Worm (Caenorhabditis elegans) whole organism, late embryonic: ENCODE measurements around the gene cpin-1.

Experiments used
- F13H6.1 ChIP-seq: sonication (generic microtip); optimal IDR thresholded peaks from 2 replicates; lab custom pipeline; 2016; ENCODE audit warnings: missing genetic modification characterization, missing compliant biosample characterization
- K02D7.2 ChIP-seq: sonication (generic microtip); optimal IDR thresholded peaks from 2 replicates; lab custom pipeline; 2017; ENCODE audit warnings: mild to moderate bottlenecking, missing genetic modification characterization, missing compliant biosample characterization
- K09A11.1 ChIP-seq: sonication (generic microtip); optimal IDR thresholded peaks from 2 replicates; lab custom pipeline; 2017; ENCODE audit warnings: antibody characterized with exemption, mild to moderate bottlenecking, missing genetic modification characterization, missing compliant biosample characterization; ENCODE audit not compliant: insufficient read depth
- T23F11.4 ChIP-seq: fragments of 200-800 bp; sonication (Bioruptor generic); optimal IDR thresholded peaks from 2 replicates; lab custom pipeline; 2018; ENCODE audit warnings: mild to moderate bottlenecking, missing genetic modification characterization, missing compliant biosample characterization
- Y22D7AL.16 ChIP-seq: sonication (generic microtip); optimal IDR thresholded peaks from 2 replicates; lab custom pipeline; 2016; ENCODE audit warnings: missing genetic modification characterization, missing compliant biosample characterization
- ahr-1 ChIP-seq: sonication (generic microtip); optimal IDR thresholded peaks from 2 replicates; lab custom pipeline; 2016; ENCODE audit warnings: missing genetic modification characterization, missing compliant biosample characterization
- ceh-14 ChIP-seq: sonication (generic microtip); optimal IDR thresholded peaks from 2 replicates; lab custom pipeline; 2016; ENCODE audit warnings: missing genotype, missing genetic modification characterization, missing compliant biosample characterization
- ceh-18 ChIP-seq: sonication (generic microtip); optimal IDR thresholded peaks from 2 replicates; lab custom pipeline; 2016; ENCODE audit warnings: missing genetic modification characterization, missing compliant biosample characterization
- ceh-19 ChIP-seq: fragments of 200-800 bp; sonication (Bioruptor generic); optimal IDR thresholded peaks from 2 replicates; lab custom pipeline; 2018; ENCODE audit warnings: mild to moderate bottlenecking, missing genetic modification characterization, missing compliant biosample characterization
- ceh-2 ChIP-seq: sonication (generic microtip); optimal IDR thresholded peaks from 2 replicates; lab custom pipeline; 2016; ENCODE audit warnings: missing genotype, missing genetic modification characterization, missing compliant biosample characterization
- ceh-22 ChIP-seq: sonication (generic microtip); optimal IDR thresholded peaks from 2 replicates; lab custom pipeline; 2017; ENCODE audit warnings: missing biosample characterization, missing genetic modification characterization
- ceh-24 ChIP-seq: sonication (generic microtip); optimal IDR thresholded peaks from 2 replicates; lab custom pipeline; 2016; ENCODE audit warnings: mild to moderate bottlenecking, missing genetic modification characterization, missing compliant biosample characterization
- ceh-30 ChIP-seq: fragments of 150-350 bp; optimal IDR thresholded peaks from 2 replicates; lab custom pipeline; 2014; ENCODE audit warnings: missing biosample characterization, missing genetic modification characterization
- ceh-34 ChIP-seq: sonication (generic microtip); optimal IDR thresholded peaks from 2 replicates; lab custom pipeline; 2016; ENCODE audit warnings: mild to moderate bottlenecking, missing genetic modification characterization, missing compliant biosample characterization
- ceh-45 ChIP-seq: fragments of 200-800 bp; sonication (Bioruptor generic); IDR thresholded peaks from 2 replicates; pipeline ENCODE4 v1.3.6; 2022; ENCODE audit warnings: missing genetic modification reagents, missing genetic modification characterization, missing compliant biosample characterization
- ceh-6 ChIP-seq: fragments of 200-800 bp; sonication (Bioruptor generic); optimal IDR thresholded peaks from 2 replicates; lab custom pipeline; 2018; ENCODE audit warnings: mild to moderate bottlenecking, missing genetic modification characterization, missing compliant biosample characterization
- che-1 ChIP-seq: sonication (generic microtip); optimal IDR thresholded peaks from 2 replicates; lab custom pipeline; 2016; ENCODE audit warnings: mild to moderate bottlenecking, missing genetic modification characterization, missing compliant biosample characterization
- dmd-4 ChIP-seq: sonication (generic microtip); optimal IDR thresholded peaks from 2 replicates; lab custom pipeline; 2016; ENCODE audit warnings: borderline replicate concordance, missing genetic modification characterization, missing compliant biosample characterization
- dve-1 ChIP-seq: sonication (generic microtip); optimal IDR thresholded peaks from 2 replicates; lab custom pipeline; 2017; ENCODE audit warnings: antibody characterized with exemption, mild to moderate bottlenecking, missing genetic modification characterization, missing compliant biosample characterization
- elt-2 ChIP-seq: sonication (generic microtip); optimal IDR thresholded peaks from 2 replicates; lab custom pipeline; 2016; ENCODE audit warnings: missing genetic modification reagents, missing genetic modification characterization, missing compliant biosample characterization
- elt-4 ChIP-seq: sonication (generic microtip); optimal IDR thresholded peaks from 2 replicates; lab custom pipeline; 2016; ENCODE audit warnings: missing genetic modification characterization, missing compliant biosample characterization
- ets-4 ChIP-seq: sonication (generic microtip); optimal IDR thresholded peaks from 2 replicates; lab custom pipeline; 2016; ENCODE audit warnings: missing genetic modification characterization, missing compliant biosample characterization
- eyg-1 ChIP-seq: sonication (generic microtip); optimal IDR thresholded peaks from 2 replicates; lab custom pipeline; 2016; ENCODE audit warnings: missing genotype, missing genetic modification characterization, missing compliant biosample characterization
- fax-1 ChIP-seq: sonication (generic microtip); optimal IDR thresholded peaks from 2 replicates; lab custom pipeline; 2016; ENCODE audit warnings: missing genotype, missing genetic modification characterization, missing compliant biosample characterization
- fkh-10 ChIP-seq: fragments of 150-350 bp; optimal IDR thresholded peaks from 2 replicates; lab custom pipeline; 2014; ENCODE audit warnings: missing biosample characterization, missing genetic modification reagents, missing genetic modification characterization
- fkh-6 ChIP-seq: sonication (generic microtip); optimal IDR thresholded peaks from 2 replicates; lab custom pipeline; 2016; ENCODE audit warnings: missing genetic modification characterization, missing compliant biosample characterization
- gmeb-2 ChIP-seq: sonication (generic microtip); optimal IDR thresholded peaks from 2 replicates; lab custom pipeline; 2016; ENCODE audit warnings: missing genetic modification characterization, inconsistent platforms, missing compliant biosample characterization
- hlh-13 ChIP-seq: fragments of 200-800 bp; sonication (Bioruptor generic); optimal IDR thresholded peaks from 2 replicates; lab custom pipeline; 2018; ENCODE audit warnings: mild to moderate bottlenecking, missing genetic modification characterization, missing compliant biosample characterization
- hlh-6 ChIP-seq: sonication (generic microtip); optimal IDR thresholded peaks from 2 replicates; lab custom pipeline; 2016; ENCODE audit warnings: missing genotype, missing genetic modification characterization, missing compliant biosample characterization
- madf-2 ChIP-seq: sonication (generic microtip); optimal IDR thresholded peaks from 2 replicates; lab custom pipeline; 2017; ENCODE audit warnings: missing genetic modification characterization, missing compliant biosample characterization
- npax-4 ChIP-seq: sonication (generic microtip); optimal IDR thresholded peaks from 2 replicates; lab custom pipeline; 2016; ENCODE audit warnings: missing genetic modification characterization, missing compliant biosample characterization
- odd-2 ChIP-seq: sonication (generic microtip); optimal IDR thresholded peaks from 2 replicates; lab custom pipeline; 2017; ENCODE audit warnings: antibody characterized with exemption, mild to moderate bottlenecking, missing genetic modification characterization, missing compliant biosample characterization
- pag-3 ChIP-seq: sonication (generic microtip); optimal IDR thresholded peaks from 2 replicates; lab custom pipeline; 2016; ENCODE audit warnings: missing compliant biosample characterization, missing genetic modification characterization, borderline replicate concordance
- pax-1 ChIP-seq: fragments of 150-350 bp; optimal IDR thresholded peaks from 2 replicates; lab custom pipeline; 2014; ENCODE audit warnings: missing biosample characterization, missing genetic modification characterization
- pha-2 ChIP-seq: sonication (generic microtip); optimal IDR thresholded peaks from 2 replicates; lab custom pipeline; 2017; ENCODE audit warnings: mild to moderate bottlenecking, missing genetic modification characterization, missing compliant biosample characterization
- pha-4 ChIP-seq: fragments of 150-350 bp; optimal IDR thresholded peaks from 2 replicates; lab custom pipeline; 2018; ENCODE audit warnings: missing biosample characterization, missing genetic modification reagents, missing genetic modification characterization
- rnt-1 ChIP-seq: sonication (generic microtip); optimal IDR thresholded peaks from 2 replicates; lab custom pipeline; 2016; ENCODE audit warnings: missing genetic modification characterization, missing compliant biosample characterization
- sdc-2 ChIP-seq: sonication (generic microtip); optimal IDR thresholded peaks from 2 replicates; lab custom pipeline; 2016; ENCODE audit warnings: missing genotype, missing genetic modification characterization, missing compliant biosample characterization
- sox-2 ChIP-seq: fragments of 200-800 bp; sonication (Bioruptor generic); IDR thresholded peaks from 2 replicates; pipeline ENCODE4 v1.3.6; 2022; ENCODE audit warnings: missing genetic modification reagents, missing genetic modification characterization, missing compliant biosample characterization
- sox-4 ChIP-seq: sonication (generic microtip); optimal IDR thresholded peaks from 2 replicates; lab custom pipeline; 2017; ENCODE audit warnings: mild to moderate bottlenecking, missing genetic modification characterization, inconsistent platforms, missing compliant biosample characterization
- syd-9 ChIP-seq: sonication (generic microtip); optimal IDR thresholded peaks from 2 replicates; lab custom pipeline; 2016; ENCODE audit warnings: mild to moderate bottlenecking, missing genetic modification characterization, moderate library complexity, missing compliant biosample characterization
- tbx-2 ChIP-seq: sonication (generic microtip); optimal IDR thresholded peaks from 2 replicates; lab custom pipeline; 2016; ENCODE audit warnings: missing genetic modification characterization, missing compliant biosample characterization
- unc-42 ChIP-seq: sonication (generic microtip); optimal IDR thresholded peaks from 2 replicates; lab custom pipeline; 2016; ENCODE audit warnings: missing genotype, missing genetic modification characterization, missing compliant biosample characterization
- unc-55 ChIP-seq: sonication (generic microtip); optimal IDR thresholded peaks from 2 replicates; lab custom pipeline; 2017; ENCODE audit warnings: missing biosample characterization, missing genetic modification reagents, missing genetic modification characterization
- unc-86 ChIP-seq: sonication (generic microtip); optimal IDR thresholded peaks from 2 replicates; lab custom pipeline; 2016; ENCODE audit warnings: missing genetic modification characterization, missing compliant biosample characterization
- ztf-16 ChIP-seq: sonication (generic microtip); optimal IDR thresholded peaks from 2 replicates; lab custom pipeline; 2017; ENCODE audit warnings: missing genetic modification characterization, missing compliant biosample characterization

Gene cpin-1

DNA sequence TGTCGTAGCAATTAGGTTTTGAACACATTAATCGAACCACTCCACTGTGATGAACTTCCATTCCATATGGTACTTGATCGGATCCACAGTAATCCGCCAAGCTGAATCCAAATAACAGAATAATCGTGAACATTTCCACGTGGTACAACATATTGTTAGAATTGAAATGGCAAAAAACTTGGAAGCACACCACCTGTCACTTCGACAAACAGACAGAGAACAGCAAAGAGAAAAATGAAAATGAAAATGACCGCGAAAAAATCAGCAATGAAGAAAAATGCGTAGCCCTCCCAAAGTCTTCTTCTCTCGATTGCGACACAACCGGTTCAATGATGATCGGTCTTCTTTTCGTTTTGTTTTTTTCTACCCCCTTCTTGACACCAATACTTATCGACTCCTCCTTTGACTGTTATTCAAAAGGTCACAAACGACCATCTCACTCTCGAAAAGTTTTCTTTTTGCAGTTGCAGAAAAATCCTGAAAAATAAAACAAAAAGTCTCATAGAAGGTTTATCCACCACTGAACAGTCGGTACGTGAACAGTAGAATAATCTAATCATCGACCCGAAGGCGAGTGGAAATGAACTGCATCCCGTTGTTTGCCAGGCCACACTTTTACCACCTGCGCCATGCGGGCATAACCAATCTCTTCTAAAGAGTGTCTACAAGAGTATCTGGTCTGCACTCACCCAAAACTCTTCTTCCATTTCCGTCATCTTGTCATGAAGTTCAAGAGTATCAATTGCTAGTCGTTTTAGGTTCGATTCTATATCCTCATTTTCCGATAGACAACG is 26.9 kb downstream of the cpin-1 start, which contains the start of gene wrt-3 (continued):
- TF ChIP-seq dmd-4 (tag; lab: Kevin White, UChicago) = peak; percentile 90
- peak; percentile 90 for TF ChIP-seq ceh-45 (GFP tag; lab: Robert Waterston, UW)
- TF ChIP-seq unc-42 = peak; percentile 43
- peak; percentile 88 for TF ChIP-seq madf-2 (tag; lab: Kevin White, UChicago)
- TF ChIP-seq ceh-24 (tag; lab: Kevin White, UChicago) = peak; percentile 90
- TF ChIP-seq elt-2 (tag; lab: Kevin White, UChicago) = peak; percentile 97
- TF ChIP-seq fax-1 = peak; percentile 97
- TF ChIP-seq Y22D7AL.16 (tag; lab: Kevin White, UChicago) = peak; percentile 94
- TF ChIP-seq pha-4 (tag; lab: Kevin White, UChicago) = no peak
- TF ChIP-seq ceh-6 (GFP tag; lab: Kevin White, UChicago) = peak; percentile 97
- peak; percentile 94 for TF ChIP-seq fkh-6 (tag; lab: Kevin White, UChicago)
- TF ChIP-seq ztf-16 = peak; percentile 94
- peak; percentile 92 for TF ChIP-seq sox-2
- TF ChIP-seq ceh-34 (tag; lab: Kevin White, UChicago) = peak; percentile 93
- TF ChIP-seq unc-86 (tag; lab: Kevin White, UChicago) = peak; percentile 92
- peak; percentile 91 for TF ChIP-seq npax-4
- TF ChIP-seq ceh-18 (tag; lab: Kevin White, UChicago) = peak; percentile 82
- no peak for TF ChIP-seq unc-55
- TF ChIP-seq fkh-10 (GFP tag; lab: Kevin White, UChicago) = peak; percentile 0
- TF ChIP-seq pha-2 = peak; percentile 89
- peak; percentile 73 for TF ChIP-seq dve-1 (tag; lab: Kevin White, UChicago)
- TF ChIP-seq ceh-22 (tag; lab: Kevin White, UChicago) = peak; percentile 17
- peak; percentile 94 for TF ChIP-seq sox-4
- peak; percentile 84 for TF ChIP-seq ceh-14
- TF ChIP-seq eyg-1 = peak; percentile 86
- TF ChIP-seq hlh-13 (GFP tag; lab: Kevin White, UChicago) = peak; percentile 91
- no peak for TF ChIP-seq pax-1
- peak; percentile 93 for TF ChIP-seq ceh-19 (GFP tag; lab: Kevin White, UChicago)
- peak; percentile 89 for TF ChIP-seq ceh-2 (tag; lab: Kevin White, UChicago)
- peak; percentile 95 for TF ChIP-seq che-1 (tag; lab: Kevin White, UChicago)
- peak; percentile 59 for TF ChIP-seq ets-4 (tag; lab: Kevin White, UChicago)
- peak; percentile 77 for TF ChIP-seq K09A11.1 (tag; lab: Kevin White, UChicago)
- TF ChIP-seq pag-3 (tag; lab: Kevin White, UChicago) = peak; percentile 53
- TF ChIP-seq gmeb-2 (tag; lab: Kevin White, UChicago) = peak; percentile 93
- peak; percentile 79 for TF ChIP-seq rnt-1
- TF ChIP-seq K02D7.2 (tag; lab: Kevin White, UChicago) = peak; percentile 94
- peak; percentile 97 for TF ChIP-seq hlh-6
- peak; percentile 68 for TF ChIP-seq odd-2 (tag; lab: Kevin White, UChicago)
- TF ChIP-seq ceh-30 (tag; lab: Kevin White, UChicago) = peak; percentile 19
- peak; percentile 94 for TF ChIP-seq tbx-2 (tag; lab: Kevin White, UChicago)
- TF ChIP-seq sdc-2 (tag; lab: Kevin White, UChicago) = peak; percentile 87
- TF ChIP-seq F13H6.1 (tag; lab: Kevin White, UChicago) = peak; percentile 90
- peak; percentile 91 for TF ChIP-seq T23F11.4 (GFP tag; lab: Kevin White, UChicago)
- peak; percentile 92 for TF ChIP-seq ahr-1 (tag; lab: Kevin White, UChicago)
- TF ChIP-seq elt-4 (tag; lab: Kevin White, UChicago) = peak; percentile 80
- peak; percentile 95 for TF ChIP-seq syd-9 (tag; lab: Kevin White, UChicago)
